Fruit fly (Drosophila melanogaster) whole organism: ENCODE data around the gene Boh1.
"Not testable (repeated sequence)": the region's sequence is repeated elsewhere in the genome, so short reads cannot be mapped to it uniquely, and the experiment has no call there.

Experiments
- CG8478 ChIP-seq: fragments of >200 bp; optimal IDR thresholded peaks from 2 replicates; lab custom pipeline; 2018; ENCODE audit warnings: inconsistent platforms
- Dll ChIP-seq: fragments of >200 bp; optimal IDR thresholded peaks from 2 replicates; lab custom pipeline; 2017
- EcR ChIP-seq, 2 experiments: fragments of >200 bp; optimal IDR thresholded peaks; 2 replicates each; lab custom pipeline; 2017; ENCODE audit warnings: missing biosample characterization in 2 of 2, missing genetic modification characterization in 2 of 2, missing genetic modification reagents in 2 of 2
- pan ChIP-seq: fragments of >200 bp; optimal IDR thresholded peaks from 2 replicates; lab custom pipeline; 2017
- psq ChIP-seq: fragments of >200 bp; optimal IDR thresholded peaks from 2 replicates; lab custom pipeline; 2017
- usp ChIP-seq: fragments of >200 bp; optimal IDR thresholded peaks from 2 replicates; lab custom pipeline; 2017; ENCODE audit warnings: missing biosample characterization, missing genetic modification characterization, mixed read lengths

Boh1 gene

dm6 chr3R:27919385-27919789 lies at the start of gene Boh1:
Gene Boh1, minus strand, starts transcription at chr3R:27919460.
- TF ChIP-seq Dll (lab: Kevin White, UChicago) (no peak), CG8478 (lab: Kevin White, UChicago) (no peak), psq (lab: Kevin White, UChicago) (no peak), EcR (GFP tag; optimal IDR thresholded peaks at IDR 0.05; lab: Kevin White, UChicago) (no peak), pan (lab: Kevin White, UChicago) (no peak), usp (GFP tag; lab: Kevin White, UChicago) (no peak)

- TF ChIP-seq usp (GFP tag; lab: Kevin White, UChicago); CG8478 (lab: Kevin White, UChicago); psq (lab: Kevin White, UChicago): not testable (repeated sequence)
Measured at dm6 chr3R:27963119-27963518, 43.9 kb upstream of the Boh1 start, which contains the start of the genes CG31131 and CG4849. Gene CG31131, minus strand, starts transcription at chr3R:27963219. Gene CG4849, plus strand, starts transcription at chr3R:27963415.

dm6 chr3R:27960473-27960872 lies 41.2 kb upstream of the Boh1 start, which contains the start of gene CG31253:
Gene CG31253, minus strand, starts transcription at chr3R:27960573.
- TF ChIP-seq usp (GFP tag; lab: Kevin White, UChicago); psq (lab: Kevin White, UChicago); CG8478 (lab: Kevin White, UChicago): not testable (repeated sequence)

- not testable (repeated sequence) for TF ChIP-seq CG8478, pan, psq (lab: Kevin White, UChicago)
Measured at dm6 chr3R:27959145-27959544, 39.9 kb upstream of the Boh1 start, which contains the start of the genes CG42487 and CG4884. Gene CG42487, minus strand, starts transcription at chr3R:27959245. Gene CG4884, minus strand, starts transcription at chr3R:27959245.

dm6 chr3R:27957967-27958366 lies 38.7 kb upstream of the Boh1 start:
- TF ChIP-seq EcR (GFP tag; optimal IDR thresholded peaks at IDR 0.05; lab: Kevin White, UChicago) (no peak), psq (lab: Kevin White, UChicago) (no peak), usp (GFP tag; lab: Kevin White, UChicago) (no peak), Dll (lab: Kevin White, UChicago) (no peak), pan (lab: Kevin White, UChicago) (no peak), CG8478 (lab: Kevin White, UChicago) (no peak)

dm6 chr3R:27954533-27954932 lies 35.3 kb upstream of the Boh1 start, which contains the start of gene Nep7:
Gene Nep7, plus strand, starts transcription at chr3R:27954917.
- no peak for TF ChIP-seq CG8478 (lab: Kevin White, UChicago)
- TF ChIP-seq EcR (GFP tag; optimal IDR thresholded peaks at IDR 0.05; lab: Kevin White, UChicago) = no peak
- no peak for TF ChIP-seq pan (lab: Kevin White, UChicago)
- TF ChIP-seq Dll (lab: Kevin White, UChicago) = no peak
- TF ChIP-seq psq (lab: Kevin White, UChicago) = no peak
- no peak for TF ChIP-seq usp (GFP tag; lab: Kevin White, UChicago)

dm6 chr3R:27953890-27954289 lies 34.6 kb upstream of the Boh1 start, which contains the start of gene CG4951:
Gene CG4951, minus strand, starts transcription at chr3R:27954112.
- TF ChIP-seq EcR (GFP tag; optimal IDR thresholded peaks at IDR 0.05; lab: Kevin White, UChicago) (no peak), CG8478 (lab: Kevin White, UChicago) (no peak), usp (GFP tag; lab: Kevin White, UChicago) (no peak), psq (lab: Kevin White, UChicago) (no peak), Dll (lab: Kevin White, UChicago) (no peak), pan (lab: Kevin White, UChicago) (no peak)

dm6 chr3R:27948421-27948906 lies 29.2 kb upstream of the Boh1 start, which contains the start of gene Gp93:
Gene Gp93, plus strand, starts transcription at chr3R:27948711.
- TF ChIP-seq pan (lab: Kevin White, UChicago) = no peak
- TF ChIP-seq EcR (GFP tag; optimal IDR thresholded peaks at IDR 0.05; lab: Kevin White, UChicago) = no peak
- no peak for TF ChIP-seq CG8478 (lab: Kevin White, UChicago)
- no peak for TF ChIP-seq Dll (lab: Kevin White, UChicago)
- no peak for TF ChIP-seq psq (lab: Kevin White, UChicago)
- TF ChIP-seq usp (GFP tag; lab: Kevin White, UChicago) = no peak

dm6 chr3R:27947682-27948245 lies 28.5 kb upstream of the Boh1 start, which contains the start of gene mfrn:
Gene mfrn, minus strand, starts transcription at chr3R:27948021.
- no peak for TF ChIP-seq psq (lab: Kevin White, UChicago)
- no peak for TF ChIP-seq pan (lab: Kevin White, UChicago)

dm6 chr3R:27946555-27947204 lies 27.4 kb upstream of the Boh1 start:
- TF ChIP-seq CG8478 (lab: Kevin White, UChicago) (no peak), EcR (GFP tag; optimal IDR thresholded peaks at IDR 0.05; lab: Kevin White, UChicago) (no peak), usp (GFP tag; lab: Kevin White, UChicago) (no peak), pan (lab: Kevin White, UChicago) (peak; percentile 4)

dm6 chr3R:27945398-27945797 lies 26.1 kb upstream of the Boh1 start:
- no peak for TF ChIP-seq psq (lab: Kevin White, UChicago)
- no peak for TF ChIP-seq usp (GFP tag; lab: Kevin White, UChicago)
- no peak for TF ChIP-seq Dll (lab: Kevin White, UChicago)
- no peak for TF ChIP-seq CG8478 (lab: Kevin White, UChicago)
- no peak for TF ChIP-seq EcR (GFP tag; optimal IDR thresholded peaks at IDR 0.05; lab: Kevin White, UChicago)
- no peak for TF ChIP-seq pan (lab: Kevin White, UChicago)
